Worm (Caenorhabditis elegans) whole organism, L3 larva: ENCODE results near the gene F31D4.8.

Source experiments
- aly-2 ChIP-seq: fragments of 150-350 bp; optimal IDR thresholded peaks from 2 replicates; lab custom pipeline; 2014; ENCODE audit warnings: missing biosample characterization, missing genetic modification characterization
- ceh-82 ChIP-seq: fragments of 150-350 bp; optimal IDR thresholded peaks from 2 replicates; lab custom pipeline; 2014; ENCODE audit warnings: missing biosample characterization, missing genetic modification characterization
- egl-27 ChIP-seq: sonication (generic microtip); optimal IDR thresholded peaks from 4 replicates; lab custom pipeline; 2017; ENCODE audit warnings: missing biosample characterization, missing genetic modification reagents, missing genetic modification characterization
- elt-2 ChIP-seq: sonication (generic microtip); optimal IDR thresholded peaks from 2 replicates; lab custom pipeline; 2016; ENCODE audit warnings: missing genetic modification reagents, mild to moderate bottlenecking, missing genetic modification characterization, missing compliant biosample characterization
- elt-3 ChIP-seq, 3 experiments: fragments of 150-350 bp in 1 of 3; sonication (generic microtip) in 2 of 3; optimal IDR thresholded peaks; 2 replicates in 2 of 3; 4 replicates in 1 of 3; lab custom pipeline; 2014 to 2017; ENCODE audit warnings: missing biosample characterization in 3 of 3, missing genetic modification characterization in 3 of 3
- fkh-10 ChIP-seq: sonication (generic microtip); optimal IDR thresholded peaks from 2 replicates; lab custom pipeline; 2017; ENCODE audit warnings: missing biosample characterization, missing genetic modification reagents, missing genetic modification characterization
- lin-15B ChIP-seq: fragments of 150-350 bp; optimal IDR thresholded peaks from 2 replicates; lab custom pipeline; 2014; ENCODE audit warnings: missing biosample characterization, missing genetic modification characterization
- mdl-1 ChIP-seq: fragments of 150-350 bp; optimal IDR thresholded peaks from 2 replicates; lab custom pipeline; 2014; ENCODE audit warnings: missing biosample characterization, missing genetic modification characterization
- mml-1 ChIP-seq: fragments of 150-350 bp; sonication (generic microtip); optimal IDR thresholded peaks from 3 replicates; lab custom pipeline; 2014; ENCODE audit warnings: missing biosample characterization, missing genetic modification characterization
- nhr-11 ChIP-seq: fragments of 150-350 bp; optimal IDR thresholded peaks from 2 replicates; lab custom pipeline; 2014; ENCODE audit warnings: missing biosample characterization, missing genetic modification characterization
- nhr-23 ChIP-seq: fragments of 150-350 bp; optimal IDR thresholded peaks from 2 replicates; lab custom pipeline; 2014; ENCODE audit warnings: missing biosample characterization, missing genetic modification reagents, missing genetic modification characterization
- sea-2 ChIP-seq: fragments of 150-350 bp; sonication (generic microtip); optimal IDR thresholded peaks from 4 replicates; lab custom pipeline; 2014; ENCODE audit warnings: missing biosample characterization, missing genetic modification reagents, missing genetic modification characterization

Gene F31D4.8

ce11 chrV:20824962-20825609 is 43.1 kb downstream of the F31D4.8 start, which contains the start of the genes gcy-22 and grl-14:
Gene gcy-22 (minus strand): TSS chrV:20825062.
Gene grl-14 (plus strand): TSS chrV:20825559.
- TF ChIP-seq egl-27 (tag; lab: Kevin White, UChicago) (no peak), ceh-82 (tag; lab: Kevin White, UChicago) (no peak), nhr-11 (tag; lab: Kevin White, UChicago) (no peak), mml-1 (tag; lab: Kevin White, UChicago) (no peak)

ce11 chrV:20820033-20820432 is 48.2 kb downstream of the F31D4.8 start, which contains the start of gene T03D8.6:
Gene T03D8.6 (minus strand): TSS chrV:20820330.
- TF ChIP-seq aly-2 (tag; lab: Kevin White, UChicago) (no peak), elt-2 (tag; lab: Kevin White, UChicago) (no peak), elt-3 (tag; optimal IDR thresholded peaks at IDR 0.05; lab: Kevin White, UChicago) (no peak), lin-15B (no peak), nhr-23 (tag; lab: Kevin White, UChicago) (no peak), fkh-10 (GFP tag; lab: Kevin White, UChicago) (no peak), sea-2 (GFP tag; lab: Kevin White, UChicago) (no peak), mdl-1 (no peak)
